Worm (Caenorhabditis elegans) whole organism, L4 larva: ENCODE measurements around the gene lipl-7.

Experiments
- D1046.2 ChIP-seq: fragments of 200-800 bp; sonication (Bioruptor generic); IDR thresholded peaks from 2 replicates; pipeline ENCODE4 v1.3.6; 2022; ENCODE audit warnings: missing genetic modification characterization, missing compliant biosample characterization
- T20F7.1 ChIP-seq: fragments of 200-800 bp; sonication (Bioruptor generic); optimal IDR thresholded peaks from 2 replicates; lab custom pipeline; 2018; ENCODE audit warnings: mild to moderate bottlenecking, missing genetic modification characterization, missing compliant biosample characterization
- Y105C5A.15 ChIP-seq: fragments of 200-800 bp; sonication (Bioruptor generic); IDR thresholded peaks from 2 replicates; pipeline ENCODE4 v1.3.6; 2022; ENCODE audit warnings: missing genetic modification characterization, missing compliant biosample characterization
- Y5F2A.4 ChIP-seq: fragments of 200-800 bp; sonication (Bioruptor generic); optimal IDR thresholded peaks from 2 replicates; lab custom pipeline; 2018; ENCODE audit warnings: mild to moderate bottlenecking, missing genetic modification characterization, missing compliant biosample characterization
- Y75B8A.6 ChIP-seq: fragments of 200-800 bp; sonication (Bioruptor generic); IDR thresholded peaks from 2 replicates; pipeline ENCODE4 v1.3.6; 2022; ENCODE audit warnings: missing genetic modification reagents, missing genetic modification characterization, missing compliant biosample characterization
- arid-1 ChIP-seq: fragments of 200-800 bp; sonication (Bioruptor generic); conservative IDR thresholded peaks from 2 replicates; pipeline ENCODE4 v1.3.6; 2022; ENCODE audit warnings: missing genetic modification reagents, missing genetic modification characterization, missing compliant biosample characterization
- ceh-28 ChIP-seq: fragments of 150-350 bp; optimal IDR thresholded peaks from 2 replicates; lab custom pipeline; 2014; ENCODE audit warnings: missing biosample characterization, missing genetic modification reagents, missing genetic modification characterization
- ceh-32 ChIP-seq: sonication (generic microtip); optimal IDR thresholded peaks from 2 replicates; lab custom pipeline; 2016; ENCODE audit warnings: mild to moderate bottlenecking, missing genetic modification characterization, missing compliant biosample characterization; ENCODE audit not compliant: poor library complexity
- ceh-44 ChIP-seq: fragments of 200-800 bp; sonication (Bioruptor generic); IDR thresholded peaks from 2 replicates; pipeline ENCODE4 v1.3.6; 2022; ENCODE audit warnings: missing genetic modification reagents, missing genetic modification characterization, missing compliant biosample characterization
- ceh-62 ChIP-seq: sonication (generic microtip); optimal IDR thresholded peaks from 2 replicates; lab custom pipeline; 2017; ENCODE audit warnings: missing biosample characterization, missing genetic modification characterization
- cey-2 ChIP-seq: sonication (generic microtip); optimal IDR thresholded peaks from 3 replicates; lab custom pipeline; 2017; ENCODE audit warnings: missing genetic modification characterization, mild to moderate bottlenecking, missing compliant biosample characterization, antibody characterized with exemption, borderline replicate concordance; ENCODE audit not compliant: insufficient read depth
- ctbp-1 ChIP-seq: fragments of 200-800 bp; sonication (Bioruptor generic); IDR thresholded peaks from 2 replicates; pipeline ENCODE4 v1.3.6; 2022; ENCODE audit warnings: missing genetic modification reagents, missing genetic modification characterization, missing compliant biosample characterization
- daf-16 ChIP-seq, 3 experiments: sonication (generic microtip); optimal IDR thresholded peaks; 2 replicates each; lab custom pipeline; 2016 to 2017; ENCODE audit warnings: missing genetic modification characterization in 3 of 3, missing genetic modification reagents in 3 of 3, mild to moderate bottlenecking in 2 of 3, missing compliant biosample characterization in 2 of 3, missing biosample characterization in 1 of 3, moderate library complexity in 1 of 3
- dmd-6 ChIP-seq: fragments of 200-800 bp; sonication (Bioruptor generic); IDR thresholded peaks from 2 replicates; pipeline ENCODE4 v1.3.6; 2022; ENCODE audit warnings: missing genetic modification reagents, missing genetic modification characterization, missing compliant biosample characterization
- dmd-9 ChIP-seq: fragments of 200-800 bp; sonication (Bioruptor generic); IDR thresholded peaks from 2 replicates; pipeline ENCODE4 v1.3.6; 2022; ENCODE audit warnings: missing genetic modification reagents, missing genetic modification characterization, missing compliant biosample characterization
- dve-1 ChIP-seq: sonication (generic microtip); optimal IDR thresholded peaks from 2 replicates; lab custom pipeline; 2017; ENCODE audit warnings: antibody characterized with exemption, mild to moderate bottlenecking, missing genetic modification characterization, missing compliant biosample characterization; ENCODE audit not compliant: insufficient read depth
- gei-8 ChIP-seq: fragments of 200-800 bp; sonication (Bioruptor generic); optimal IDR thresholded peaks from 2 replicates; lab custom pipeline; 2018; ENCODE audit warnings: mild to moderate bottlenecking, missing genetic modification characterization, missing compliant biosample characterization
- hlh-11 ChIP-seq: fragments of 200-800 bp; sonication (Bioruptor generic); optimal IDR thresholded peaks from 2 replicates; lab custom pipeline; 2018; ENCODE audit warnings: mild to moderate bottlenecking, missing genetic modification characterization, missing compliant biosample characterization
- hlh-30 ChIP-seq: sonication (generic microtip); optimal IDR thresholded peaks from 2 replicates; lab custom pipeline; 2017; ENCODE audit warnings: antibody characterized with exemption, mild to moderate bottlenecking, missing genetic modification characterization, missing compliant biosample characterization; ENCODE audit not compliant: insufficient read depth
- hmg-1.1 ChIP-seq: fragments of 200-800 bp; sonication (Bioruptor generic); IDR thresholded peaks from 2 replicates; pipeline ENCODE4 v1.3.6; 2022; ENCODE audit warnings: missing genetic modification reagents, missing genetic modification characterization, missing compliant biosample characterization
- lin-13 ChIP-seq: fragments of 150-350 bp; optimal IDR thresholded peaks from 2 replicates; lab custom pipeline; 2014; ENCODE audit warnings: missing biosample characterization, missing genetic modification reagents, missing genetic modification characterization
- lin-38 ChIP-seq: fragments of 200-800 bp; sonication (Bioruptor generic); IDR thresholded peaks from 2 replicates; pipeline ENCODE4 v1.3.6; 2022; ENCODE audit warnings: missing genetic modification reagents, missing genetic modification characterization, missing compliant biosample characterization
- lir-3 ChIP-seq: sonication (generic microtip); optimal IDR thresholded peaks from 2 replicates; lab custom pipeline; 2016; ENCODE audit warnings: mild to moderate bottlenecking, missing genetic modification characterization, missing compliant biosample characterization
- lsy-2 ChIP-seq, 2 experiments: fragments of 150-350 bp in 1 of 2; sonication (generic microtip) in 1 of 2; optimal IDR thresholded peaks; 2 replicates each; lab custom pipeline; 2014 to 2017; ENCODE audit warnings: missing biosample characterization in 2 of 2, missing genetic modification characterization in 2 of 2
- mdt-29 ChIP-seq: fragments of 200-800 bp; sonication (Bioruptor generic); IDR thresholded peaks from 2 replicates; pipeline ENCODE4 v1.3.6; 2022; ENCODE audit warnings: missing genetic modification reagents, missing genetic modification characterization, missing compliant biosample characterization
- mep-1 ChIP-seq: fragments of 150-350 bp; sonication (generic microtip); optimal IDR thresholded peaks from 3 replicates; lab custom pipeline; 2014; ENCODE audit warnings: missing biosample characterization, missing genetic modification characterization
- nhr-10 ChIP-seq: fragments of 150-350 bp; optimal IDR thresholded peaks from 2 replicates; lab custom pipeline; 2014; ENCODE audit warnings: missing biosample characterization, missing genetic modification characterization
- nhr-102 ChIP-seq: sonication (generic microtip); optimal IDR thresholded peaks from 2 replicates; lab custom pipeline; 2016; ENCODE audit warnings: mild to moderate bottlenecking, missing genetic modification characterization, moderate library complexity, missing compliant biosample characterization
- nhr-11 ChIP-seq: fragments of 150-350 bp; optimal IDR thresholded peaks from 2 replicates; lab custom pipeline; 2014; ENCODE audit warnings: missing biosample characterization, missing genetic modification characterization
- nhr-28 ChIP-seq: fragments of 150-350 bp; optimal IDR thresholded peaks from 2 replicates; lab custom pipeline; 2014; ENCODE audit warnings: missing biosample characterization, missing genetic modification characterization
- nhr-48 ChIP-seq: sonication (generic microtip); optimal IDR thresholded peaks from 2 replicates; lab custom pipeline; 2016; ENCODE audit warnings: mild to moderate bottlenecking, missing genetic modification characterization, missing compliant biosample characterization
- nhr-77 ChIP-seq: fragments of 150-350 bp; optimal IDR thresholded peaks from 2 replicates; lab custom pipeline; 2014; ENCODE audit warnings: missing biosample characterization, missing genetic modification characterization
- php-3 ChIP-seq: fragments of 200-800 bp; sonication (Bioruptor generic); IDR thresholded peaks from 2 replicates; pipeline ENCODE4 v1.3.6; 2022; ENCODE audit warnings: missing genetic modification reagents, missing genetic modification characterization, missing compliant biosample characterization
- pqm-1 ChIP-seq: sonication (generic microtip); optimal IDR thresholded peaks from 2 replicates; lab custom pipeline; 2017; ENCODE audit warnings: missing biosample characterization, missing genetic modification characterization
- sdz-12 ChIP-seq: fragments of 200-800 bp; sonication (Bioruptor generic); optimal IDR thresholded peaks from 2 replicates; lab custom pipeline; 2018; ENCODE audit warnings: mild to moderate bottlenecking, missing genetic modification characterization, missing compliant biosample characterization
- set-16 ChIP-seq: fragments of 200-800 bp; sonication (Bioruptor generic); IDR thresholded peaks from 2 replicates; pipeline ENCODE4 v1.3.6; 2022; ENCODE audit warnings: missing genetic modification reagents, missing genetic modification characterization, missing compliant biosample characterization
- snpc-4 ChIP-seq: fragments of 150-350 bp; optimal IDR thresholded peaks from 2 replicates; lab custom pipeline; 2014; ENCODE audit warnings: missing biosample characterization, missing genetic modification characterization
- spr-3 ChIP-seq: fragments of 200-800 bp; sonication (Bioruptor generic); optimal IDR thresholded peaks from 2 replicates; lab custom pipeline; 2018; ENCODE audit warnings: mild to moderate bottlenecking, missing genetic modification characterization, missing compliant biosample characterization
- tra-1 ChIP-seq: fragments of 200-800 bp; sonication (Bioruptor generic); IDR thresholded peaks from 2 replicates; pipeline ENCODE4 v1.3.6; 2022; ENCODE audit warnings: missing genetic modification reagents, missing genetic modification characterization, missing compliant biosample characterization
- unc-39 ChIP-seq: sonication (generic microtip); optimal IDR thresholded peaks from 2 replicates; lab custom pipeline; 2017; ENCODE audit warnings: missing biosample characterization, missing genetic modification characterization
- unc-62 ChIP-seq, 3 experiments: fragments of 150-350 bp in 1 of 3; sonication (generic microtip); optimal IDR thresholded peaks in 2 of 3; peaks in 1 of 3; 1 replicate in 1 of 3; 2 replicates in 2 of 3; lab custom pipeline; 2014 to 2017; ENCODE audit warnings: missing biosample characterization in 3 of 3, missing genetic modification characterization in 3 of 3, missing genetic modification reagents in 3 of 3, missing genotype in 1 of 3
- zag-1 ChIP-seq: fragments of 150-350 bp; optimal IDR thresholded peaks from 2 replicates; lab custom pipeline; 2014; ENCODE audit warnings: missing biosample characterization, missing genetic modification characterization
- zip-2 ChIP-seq: fragments of 150-350 bp; optimal IDR thresholded peaks from 2 replicates; lab custom pipeline; 2014; ENCODE audit warnings: missing biosample characterization, missing genetic modification characterization
- ztf-7 ChIP-seq: fragments of 150-350 bp; optimal IDR thresholded peaks from 2 replicates; lab custom pipeline; 2014; ENCODE audit warnings: missing biosample characterization, missing genetic modification characterization

Gene lipl-7

ce11 chrIV:10243276-10243675 is 1.7 kb upstream of the lipl-7 start, which contains the start of gene tkt-1:
TSS of gene tkt-1 (plus strand) at chrIV:10243612.
- peak; percentile 36 for TF ChIP-seq nhr-10 (tag; lab: Kevin White, UChicago)
- TF ChIP-seq nhr-77 (tag; lab: Kevin White, UChicago) = peak; percentile 25
- TF ChIP-seq mdt-29 (GFP tag; lab: Robert Waterston, UW) = no peak
- TF ChIP-seq T20F7.1 (GFP tag; lab: Kevin White, UChicago) = peak; percentile 14
- TF ChIP-seq gei-8 (GFP tag; lab: Kevin White, UChicago) = no peak
- TF ChIP-seq dve-1 (tag; lab: Kevin White, UChicago) = peak; percentile 52
- TF ChIP-seq Y5F2A.4 (GFP tag; lab: Kevin White, UChicago) = no peak
- no peak for TF ChIP-seq ceh-32 (tag; lab: Kevin White, UChicago)
- TF ChIP-seq daf-16 (GFP tag; optimal IDR thresholded peaks at IDR 0.05; lab: Kevin White, UChicago) = no peak
- TF ChIP-seq daf-16 (tag; optimal IDR thresholded peaks at IDR 0.05; lab: Kevin White, UChicago) = peak; percentile 94
- no peak for TF ChIP-seq set-16 (GFP tag; lab: Robert Waterston, UW)
- no peak for TF ChIP-seq sdz-12 (GFP tag; lab: Kevin White, UChicago)
- TF ChIP-seq ceh-62 (tag; lab: Kevin White, UChicago) = no peak
- no peak for TF ChIP-seq arid-1 (GFP tag; lab: Robert Waterston, UW)
- no peak for TF ChIP-seq ctbp-1 (GFP tag; lab: Robert Waterston, UW)
- TF ChIP-seq dmd-9 (GFP tag; lab: Robert Waterston, UW) = no peak
- TF ChIP-seq lir-3 = no peak
- TF ChIP-seq ceh-28 (tag; lab: Kevin White, UChicago) = no peak
- no peak for TF ChIP-seq Y105C5A.15 (GFP tag; lab: Robert Waterston, UW)
- TF ChIP-seq zag-1 (tag; lab: Kevin White, UChicago) = no peak
- no peak for TF ChIP-seq nhr-102
- peak; percentile 19; the same call in 1 of the 2 replicates for TF ChIP-seq php-3
- no peak for TF ChIP-seq unc-62 (GFP tag; optimal IDR thresholded peaks at IDR 0.05 in 1 of 2; lab: Kevin White, UChicago)
- no peak for TF ChIP-seq unc-62 (tag; optimal IDR thresholded peaks at IDR 0.05; lab: Kevin White, UChicago)
- TF ChIP-seq nhr-11 (tag; lab: Kevin White, UChicago) = no peak
- no peak for TF ChIP-seq D1046.2 (GFP tag; lab: Robert Waterston, UW)
- TF ChIP-seq ztf-7 (tag; lab: Kevin White, UChicago) = no peak
- TF ChIP-seq hlh-11 (tag; lab: Kevin White, UChicago) = peak; percentile 49
- TF ChIP-seq hlh-30 = peak; percentile 21
- no peak for TF ChIP-seq zip-2 (tag; lab: Kevin White, UChicago)
- no peak for TF ChIP-seq spr-3
- TF ChIP-seq snpc-4 (tag; lab: Kevin White, UChicago) = no peak
- TF ChIP-seq nhr-28 (tag; lab: Kevin White, UChicago) = peak; percentile 67
- TF ChIP-seq Y75B8A.6 (GFP tag; lab: Robert Waterston, UW) = 0 out of 2 replicates have a peak, but pooled peaks have one; percentile 41
- no peak for TF ChIP-seq cey-2 (tag; lab: Kevin White, UChicago)
- peak; percentile 23 for TF ChIP-seq lin-38
- no peak for TF ChIP-seq ceh-44 (GFP tag; lab: Robert Waterston, UW)
- TF ChIP-seq tra-1 = 0 out of 2 replicates have a peak, but pooled peaks have one; percentile 18
- TF ChIP-seq nhr-48 = peak; percentile 25
- peak; percentile 2 for TF ChIP-seq mep-1 (tag; lab: Kevin White, UChicago)
- TF ChIP-seq lin-13 (GFP tag; lab: Kevin White, UChicago) = peak; percentile 10
- peak in 1 of 2 experiments; percentile 9 for TF ChIP-seq lsy-2 (tag; optimal IDR thresholded peaks at IDR 0.05; lab: Kevin White, UChicago)
- no peak for TF ChIP-seq hmg-1.1 (GFP tag; lab: Robert Waterston, UW)
- TF ChIP-seq dmd-6 (GFP tag; lab: Robert Waterston, UW) = peak; percentile 72
- TF ChIP-seq pqm-1 (tag; lab: Kevin White, UChicago) = peak; percentile 71
- no peak for TF ChIP-seq unc-39
